Worm (Caenorhabditis elegans): ENCODE measurements around the gene tag-30.
A peak's percentile ranks its signal among the peaks of the same experiment; 100 is the strongest.

Gene tag-30

ce11 chrIV:11854777-11855176, at the start of gene tag-30:
Gene tag-30 (minus strand): TSS chrIV:11855159.
- no peak for TF ChIP-seq lin-13 (GFP tag; optimal IDR thresholded peaks at IDR 0.05)
- no peak for TF ChIP-seq hif-1 (tag; optimal IDR thresholded peaks at IDR 0.05)
- no peak for TF ChIP-seq pqm-1 (tag; optimal IDR thresholded peaks at IDR 0.05)
- no peak for TF ChIP-seq egl-27 (tag; optimal IDR thresholded peaks at IDR 0.05)
- peak; percentile 60 for TF ChIP-seq mes-2 (tag; optimal IDR thresholded peaks at IDR 0.05; ENCODE audit: poor library complexity, severe bottlenecking)
- no peak for TF ChIP-seq dmd-9 (GFP tag; IDR thresholded peaks at IDR 0.05)
- no peak for TF ChIP-seq spr-3 (GFP tag; optimal IDR thresholded peaks at IDR 0.05)
- TF ChIP-seq ztf-11 (tag; optimal IDR thresholded peaks at IDR 0.05), result no peak
- no peak for TF ChIP-seq zag-1 (tag; optimal IDR thresholded peaks at IDR 0.05)
- TF ChIP-seq zip-11 (GFP tag; IDR thresholded peaks at IDR 0.05), result no peak
- no peak for TF ChIP-seq daf-12 (tag; optimal IDR thresholded peaks at IDR 0.05)
- peak; percentile 62 for TF ChIP-seq dpl-1 (GFP tag; optimal IDR thresholded peaks at IDR 0.05)
- TF ChIP-seq daf-8 (GFP tag; IDR thresholded peaks at IDR 0.05), result no peak
- no peak for TF ChIP-seq skn-1 (tag; optimal IDR thresholded peaks at IDR 0.05)
- TF ChIP-seq nhr-11 (tag; optimal IDR thresholded peaks at IDR 0.05), result peak; percentile 39
- no peak for TF ChIP-seq lin-29 (GFP tag; IDR thresholded peaks at IDR 0.05)
- TF ChIP-seq vab-7 (GFP tag; IDR thresholded peaks at IDR 0.05), result no peak
- no peak for TF ChIP-seq nhr-102 (tag; optimal IDR thresholded peaks at IDR 0.05)
- peak; percentile 88 for TF ChIP-seq hlh-30 (tag; optimal IDR thresholded peaks at IDR 0.05; ENCODE audit: insufficient read depth)
- TF ChIP-seq R02D3.7 (tag; optimal IDR thresholded peaks at IDR 0.05), result no peak
- peak; percentile 15; the same call in 1 of the 2 replicates for TF ChIP-seq pha-4 (GFP tag; IDR thresholded peaks at IDR 0.05)
- TF ChIP-seq pha-4 (tag; optimal IDR thresholded peaks at IDR 0.05), result peak; percentile 91
- no peak for TF ChIP-seq Y5F2A.4 (GFP tag; optimal IDR thresholded peaks at IDR 0.05)
- TF ChIP-seq tra-1 (GFP tag; IDR thresholded peaks at IDR 0.05), result no peak
- no peak for TF ChIP-seq D1046.2 (GFP tag; IDR thresholded peaks at IDR 0.05)
- no peak for TF ChIP-seq zfp-2 (tag; optimal IDR thresholded peaks at IDR 0.05)
- TF ChIP-seq lsy-2 (tag; optimal IDR thresholded peaks at IDR 0.05), result peak in 1 of 2 experiments; percentile 74
- TF ChIP-seq dve-1 (tag; optimal IDR thresholded peaks at IDR 0.05; ENCODE audit: insufficient read depth), result peak; percentile 75
- no peak for TF ChIP-seq saeg-2 (GFP tag; IDR thresholded peaks at IDR 0.05)
- TF ChIP-seq daf-16 (GFP tag; optimal IDR thresholded peaks at IDR 0.05), result no peak
- TF ChIP-seq daf-16 (tag; optimal IDR thresholded peaks at IDR 0.05), result peak; percentile 79
- no peak for TF ChIP-seq duxl-1 (tag; optimal IDR thresholded peaks at IDR 0.05; ENCODE audit: poor library complexity)
- TF ChIP-seq snpc-4 (tag; optimal IDR thresholded peaks at IDR 0.05), result no peak
- TF ChIP-seq mdt-29 (GFP tag; IDR thresholded peaks at IDR 0.05), result no peak
- TF ChIP-seq ceh-28 (tag; optimal IDR thresholded peaks at IDR 0.05), result no peak
- no peak for TF ChIP-seq nhr-76 (tag; optimal IDR thresholded peaks at IDR 0.05)
- no peak for TF ChIP-seq sdz-12 (GFP tag; optimal IDR thresholded peaks at IDR 0.05)
- no peak for TF ChIP-seq nhr-111 (GFP tag; optimal IDR thresholded peaks at IDR 0.05)
- no peak for TF ChIP-seq F44E2.7 (GFP tag; IDR thresholded peaks at IDR 0.05)
- TF ChIP-seq nhr-77 (tag; optimal IDR thresholded peaks at IDR 0.05), result peak; percentile 46
- TF ChIP-seq nhr-25 (tag; optimal IDR thresholded peaks at IDR 0.05; ENCODE audit: borderline replicate concordance, insufficient read depth), result no peak
- no peak for TF ChIP-seq php-3 (GFP tag; IDR thresholded peaks at IDR 0.05)
- TF ChIP-seq ctbp-1 (GFP tag; IDR thresholded peaks at IDR 0.05), result no peak
- no peak for TF ChIP-seq dmd-6 (GFP tag; IDR thresholded peaks at IDR 0.05)
- TF ChIP-seq mxl-3 (GFP tag; optimal IDR thresholded peaks at IDR 0.05), result no peak
- peak; percentile 22 for TF ChIP-seq rbr-2 (tag; optimal IDR thresholded peaks at IDR 0.05)
- TF ChIP-seq nhr-42 (GFP tag; IDR thresholded peaks at IDR 0.05), result no peak
- TF ChIP-seq Y105C5A.15 (GFP tag; IDR thresholded peaks at IDR 0.05), result no peak
- TF ChIP-seq daf-19 (GFP tag; conservative IDR thresholded peaks at IDR 0.05), result no peak
- TF ChIP-seq lin-39 (tag; optimal IDR thresholded peaks at IDR 0.05), result no peak
- TF ChIP-seq mdl-1 (tag; optimal IDR thresholded peaks at IDR 0.05), result no peak
- TF ChIP-seq jun-1 (tag; optimal IDR thresholded peaks at IDR 0.05), result no peak
